Worm (Caenorhabditis elegans) whole organism, L1 larva: ENCODE measurements around the gene srt-39.

ENCODE experiments used
- C16A3.4 ChIP-seq: fragments of 150-350 bp; optimal IDR thresholded peaks from 2 replicates; lab custom pipeline; 2014; ENCODE audit warnings: missing biosample characterization, missing genetic modification characterization
- C34B4.2 ChIP-seq: sonication (generic microtip); optimal IDR thresholded peaks from 2 replicates; lab custom pipeline; 2017; ENCODE audit warnings: mild to moderate bottlenecking, missing genetic modification characterization, missing compliant biosample characterization
- Y116A8C.19 ChIP-seq: sonication (generic microtip); optimal IDR thresholded peaks from 2 replicates; lab custom pipeline; 2016; ENCODE audit warnings: missing compliant biosample characterization, missing genetic modification characterization, borderline replicate concordance
- aha-1 ChIP-seq: fragments of 150-350 bp; optimal IDR thresholded peaks from 2 replicates; lab custom pipeline; 2014; ENCODE audit warnings: missing biosample characterization, missing genetic modification characterization
- alr-1 ChIP-seq: fragments of 200-800 bp; sonication (Bioruptor generic); optimal IDR thresholded peaks from 2 replicates; lab custom pipeline; 2018; ENCODE audit warnings: borderline replicate concordance, mild to moderate bottlenecking, missing genetic modification characterization, missing compliant biosample characterization
- ceh-63 ChIP-seq: fragments of 200-800 bp; sonication (Bioruptor generic); optimal IDR thresholded peaks from 2 replicates; lab custom pipeline; 2018; ENCODE audit warnings: mild to moderate bottlenecking, missing genetic modification characterization, missing compliant biosample characterization
- ceh-82 ChIP-seq, 3 experiments: fragments of 150-350 bp in 1 of 3; sonication (generic microtip) in 2 of 3; optimal IDR thresholded peaks; 2 replicates each; lab custom pipeline; 2014 to 2017; ENCODE audit warnings: missing biosample characterization in 3 of 3, missing genetic modification characterization in 3 of 3
- ceh-88 ChIP-seq: fragments of 200-800 bp; sonication (Bioruptor generic); IDR thresholded peaks from 2 replicates; pipeline ENCODE4 v1.3.6; 2022; ENCODE audit warnings: missing genetic modification characterization, missing compliant biosample characterization
- ceh-90 ChIP-seq: sonication (generic microtip); optimal IDR thresholded peaks from 2 replicates; lab custom pipeline; 2016; ENCODE audit warnings: missing genetic modification characterization, missing compliant biosample characterization
- ces-1 ChIP-seq: fragments of 150-350 bp; optimal IDR thresholded peaks from 2 replicates; lab custom pipeline; 2014; ENCODE audit warnings: missing biosample characterization, missing genetic modification reagents, missing genetic modification characterization
- dpl-1 ChIP-seq, 3 experiments: fragments of 150-350 bp in 2 of 3; sonication (generic microtip) in 1 of 3; optimal IDR thresholded peaks; 2 replicates each; lab custom pipeline; 2014 to 2017; ENCODE audit warnings: missing biosample characterization in 3 of 3, missing genetic modification characterization in 3 of 3, missing genetic modification reagents in 3 of 3
- dsc-1 ChIP-seq: sonication (generic microtip); optimal IDR thresholded peaks from 2 replicates; lab custom pipeline; 2016; ENCODE audit warnings: mild to moderate bottlenecking, missing genetic modification characterization, missing compliant biosample characterization
- efl-1 ChIP-seq, 4 experiments: fragments of 150-350 bp; optimal IDR thresholded peaks in 3 of 4; peaks in 1 of 4; 1 replicate in 1 of 4; 2 replicates in 3 of 4; lab custom pipeline; 2014; ENCODE audit warnings: missing biosample characterization in 2 of 4, missing genetic modification characterization in 2 of 4, missing genetic modification reagents in 2 of 4
- efl-3 ChIP-seq: fragments of 200-800 bp; sonication (Bioruptor generic); optimal IDR thresholded peaks from 2 replicates; lab custom pipeline; 2018; ENCODE audit warnings: mild to moderate bottlenecking, missing genetic modification characterization, missing compliant biosample characterization
- elt-2 ChIP-seq: sonication (generic microtip); optimal IDR thresholded peaks from 2 replicates; lab custom pipeline; 2016; ENCODE audit warnings: missing genetic modification characterization, mild to moderate bottlenecking, inconsistent platforms, missing compliant biosample characterization, missing genetic modification reagents
- elt-3 ChIP-seq, 6 experiments: fragments of 150-350 bp in 1 of 6; sonication (generic microtip); optimal IDR thresholded peaks; 2 replicates each; lab custom pipeline; 2017 to 2018; ENCODE audit warnings: missing biosample characterization in 6 of 6, missing genetic modification characterization in 6 of 6, inconsistent platforms in 1 of 6
- ets-5 ChIP-seq: fragments of 200-800 bp; sonication (Bioruptor generic); IDR thresholded peaks from 2 replicates; pipeline ENCODE4 v1.3.6; 2022; ENCODE audit warnings: missing genetic modification characterization, missing compliant biosample characterization
- fkh-10 ChIP-seq: sonication (generic microtip); optimal IDR thresholded peaks from 2 replicates; lab custom pipeline; 2017; ENCODE audit warnings: missing biosample characterization, missing genetic modification reagents, missing genetic modification characterization
- fkh-4 ChIP-seq: sonication (generic microtip); optimal IDR thresholded peaks from 2 replicates; lab custom pipeline; 2016; ENCODE audit warnings: missing compliant biosample characterization, missing genetic modification characterization, borderline replicate concordance
- fkh-8 ChIP-seq: sonication (generic microtip); optimal IDR thresholded peaks from 2 replicates; lab custom pipeline; 2016; ENCODE audit warnings: mild to moderate bottlenecking, missing genetic modification characterization, missing compliant biosample characterization
- fos-1 ChIP-seq: fragments of 150-350 bp; optimal IDR thresholded peaks from 2 replicates; lab custom pipeline; 2014; ENCODE audit warnings: missing biosample characterization, missing genetic modification characterization
- grh-1 ChIP-seq: fragments of 200-800 bp; sonication (Bioruptor generic); IDR thresholded peaks from 2 replicates; pipeline ENCODE4 v1.3.6; 2022; ENCODE audit warnings: missing genetic modification reagents, missing genetic modification characterization, missing compliant biosample characterization
- jun-1 ChIP-seq: fragments of 150-350 bp; optimal IDR thresholded peaks from 2 replicates; lab custom pipeline; 2014; ENCODE audit warnings: missing biosample characterization, missing genetic modification reagents, missing genetic modification characterization
- lin-13 ChIP-seq: fragments of 150-350 bp; optimal IDR thresholded peaks from 2 replicates; lab custom pipeline; 2014; ENCODE audit warnings: missing biosample characterization, missing genetic modification reagents, missing genetic modification characterization
- lin-14 ChIP-seq: fragments of 200-800 bp; sonication (Bioruptor generic); optimal IDR thresholded peaks from 2 replicates; lab custom pipeline; 2018; ENCODE audit warnings: mild to moderate bottlenecking, missing genetic modification characterization, moderate library complexity, missing compliant biosample characterization
- lin-15B ChIP-seq: fragments of 150-350 bp; sonication (generic microtip); optimal IDR thresholded peaks from 3 replicates; lab custom pipeline; 2014; ENCODE audit warnings: missing biosample characterization, missing genetic modification characterization
- lin-35 ChIP-seq, 2 experiments: fragments of 150-350 bp; optimal IDR thresholded peaks; 2 replicates each; lab custom pipeline; 2014; ENCODE audit warnings: missing biosample characterization in 2 of 2, missing genetic modification characterization in 2 of 2, missing genetic modification reagents in 2 of 2
- lsy-2 ChIP-seq, 2 experiments: fragments of 150-350 bp; optimal IDR thresholded peaks; 2 replicates each; lab custom pipeline; 2014; ENCODE audit warnings: missing biosample characterization in 2 of 2, missing genetic modification characterization in 2 of 2
- mab-9 ChIP-seq: fragments of 200-800 bp; sonication (Bioruptor generic); IDR thresholded peaks from 2 replicates; pipeline ENCODE4 v1.3.6; 2022; ENCODE audit warnings: missing genetic modification reagents, missing genetic modification characterization, missing compliant biosample characterization
- mdl-1 ChIP-seq, 2 experiments: fragments of 150-350 bp; optimal IDR thresholded peaks; 2 replicates each; lab custom pipeline; 2014 to 2017; ENCODE audit warnings: missing biosample characterization in 2 of 2, missing genetic modification characterization in 2 of 2, inconsistent platforms in 1 of 2
- mef-2 ChIP-seq: fragments of 150-350 bp; optimal IDR thresholded peaks from 2 replicates; lab custom pipeline; 2014; ENCODE audit warnings: missing biosample characterization, missing genetic modification characterization
- mep-1 ChIP-seq: fragments of 150-350 bp; optimal IDR thresholded peaks from 2 replicates; lab custom pipeline; 2014; ENCODE audit warnings: missing biosample characterization, missing genetic modification characterization
- nhr-47 ChIP-seq: sonication (generic microtip); optimal IDR thresholded peaks from 2 replicates; lab custom pipeline; 2016; ENCODE audit warnings: mild to moderate bottlenecking, missing genetic modification characterization, moderate library complexity, missing compliant biosample characterization
- nhr-76 ChIP-seq: sonication (generic microtip); optimal IDR thresholded peaks from 2 replicates; lab custom pipeline; 2017; ENCODE audit warnings: missing biosample characterization, missing genetic modification characterization
- nhr-77 ChIP-seq: fragments of 150-350 bp; optimal IDR thresholded peaks from 2 replicates; lab custom pipeline; 2014; ENCODE audit warnings: missing biosample characterization, missing genetic modification characterization
- nhr-85 ChIP-seq: sonication (generic microtip); peaks from one replicate; lab custom pipeline; 2016; ENCODE audit warnings: missing genetic modification characterization, inconsistent platforms, missing compliant biosample characterization
- nhr-90 ChIP-seq: sonication (generic microtip); optimal IDR thresholded peaks from 2 replicates; lab custom pipeline; 2016; ENCODE audit warnings: mild to moderate bottlenecking, missing genetic modification characterization, missing compliant biosample characterization; ENCODE audit not compliant: poor library complexity
- pag-3 ChIP-seq: sonication (generic microtip); optimal IDR thresholded peaks from 2 replicates; lab custom pipeline; 2017; ENCODE audit warnings: missing genetic modification characterization, mild to moderate bottlenecking, missing compliant biosample characterization, antibody characterized with exemption, borderline replicate concordance; ENCODE audit not compliant: insufficient read depth
- snu-23 ChIP-seq: sonication (generic microtip); optimal IDR thresholded peaks from 2 replicates; lab custom pipeline; 2016; ENCODE audit warnings: missing genetic modification characterization, missing compliant biosample characterization
- sox-4 ChIP-seq: sonication (generic microtip); optimal IDR thresholded peaks from 2 replicates; lab custom pipeline; 2016; ENCODE audit warnings: missing genetic modification characterization, missing compliant biosample characterization
- sptf-1 ChIP-seq: fragments of 150-350 bp; optimal IDR thresholded peaks from 2 replicates; lab custom pipeline; 2014; ENCODE audit warnings: missing biosample characterization, missing genetic modification characterization
- tbx-2 ChIP-seq: sonication (generic microtip); optimal IDR thresholded peaks from 2 replicates; lab custom pipeline; 2016; ENCODE audit warnings: missing genetic modification characterization, missing compliant biosample characterization
- tlp-1 ChIP-seq: fragments of 150-350 bp; optimal IDR thresholded peaks from 2 replicates; lab custom pipeline; 2014; ENCODE audit warnings: missing biosample characterization, missing genetic modification characterization
- unc-62 ChIP-seq: fragments of 150-350 bp; optimal IDR thresholded peaks from 2 replicates; lab custom pipeline; 2014; ENCODE audit warnings: missing biosample characterization, missing genetic modification reagents, missing genetic modification characterization
- unc-86 ChIP-seq: sonication (generic microtip); optimal IDR thresholded peaks from 2 replicates; lab custom pipeline; 2016; ENCODE audit warnings: missing genetic modification characterization, missing compliant biosample characterization
- unc-98 ChIP-seq: fragments of 200-800 bp; sonication (Bioruptor generic); IDR thresholded peaks from 2 replicates; pipeline ENCODE4 v1.3.6; 2022; ENCODE audit warnings: missing genetic modification characterization, missing compliant biosample characterization
- xbp-1 ChIP-seq: sonication (generic microtip); optimal IDR thresholded peaks from 2 replicates; lab custom pipeline; 2016; ENCODE audit warnings: missing genetic modification characterization, missing compliant biosample characterization
- zip-4 ChIP-seq: fragments of 200-800 bp; sonication (Bioruptor generic); optimal IDR thresholded peaks from 2 replicates; lab custom pipeline; 2018; ENCODE audit warnings: mild to moderate bottlenecking, missing genetic modification characterization, moderate library complexity, missing compliant biosample characterization

Gene srt-39

ce11 chrV:12462908-12463307 is 21.8 kb upstream of the srt-39 start, which contains the start of gene egl-10:
egl-10 (minus strand) TSS chrV:12463008.
- TF ChIP-seq lin-35 (GFP tag; optimal IDR thresholded peaks at IDR 0.05; lab: Kevin White, UChicago), result peak in 1 of 2 experiments; percentile 4
- TF ChIP-seq lin-14 (GFP tag; lab: Kevin White, UChicago), result peak; percentile 6
- no peak for TF ChIP-seq ets-5 (GFP tag; lab: Robert Waterston, UW)
- no peak for TF ChIP-seq unc-86 (tag; lab: Kevin White, UChicago)
- no peak for TF ChIP-seq mdl-1 (tag; optimal IDR thresholded peaks at IDR 0.05; lab: Kevin White, UChicago)
- TF ChIP-seq nhr-85 (tag; lab: Kevin White, UChicago), result no peak
- peak; percentile 19 to 29 for TF ChIP-seq efl-1 (optimal IDR thresholded peaks at IDR 0.05; lab: Kevin White, UChicago)
- peak in 1 of 2 experiments; percentile 65 for TF ChIP-seq efl-1 (GFP tag; optimal IDR thresholded peaks at IDR 0.05 in 1 of 2; lab: Kevin White, UChicago)
- no peak for TF ChIP-seq ceh-90
- TF ChIP-seq ceh-82 (tag; optimal IDR thresholded peaks at IDR 0.05; lab: Kevin White, UChicago), result no peak
- no peak for TF ChIP-seq grh-1
- TF ChIP-seq lsy-2 (tag; optimal IDR thresholded peaks at IDR 0.05; lab: Kevin White, UChicago), result peak in 1 of 2 experiments; percentile 10
- no peak for TF ChIP-seq nhr-47 (tag; lab: Kevin White, UChicago)
- no peak for TF ChIP-seq tlp-1 (tag; lab: Kevin White, UChicago)
- TF ChIP-seq efl-3, result no peak
- TF ChIP-seq ceh-88 (GFP tag; lab: Robert Waterston, UW), result no peak
- TF ChIP-seq, all 84 proteins: peak for 4

ce11 chrV:12465399-12465798 is 19.3 kb upstream of the srt-39 start:
- TF ChIP-seq pag-3 (tag; lab: Kevin White, UChicago) (no peak), fkh-4 (tag; lab: Kevin White, UChicago) (no peak), elt-2 (tag; lab: Kevin White, UChicago) (no peak), ceh-88 (GFP tag; lab: Robert Waterston, UW) (peak; percentile 53; the same call in 1 of the 2 replicates), aha-1 (tag; lab: Kevin White, UChicago) (no peak), lin-14 (GFP tag; lab: Kevin White, UChicago) (peak; percentile 99), nhr-76 (tag; lab: Kevin White, UChicago) (no peak), snu-23 (GFP tag; lab: Kevin White, UChicago) (peak; percentile 91), jun-1 (tag; lab: Kevin White, UChicago) (peak; percentile 36), alr-1 (no peak), sptf-1 (no peak), fkh-10 (peak; percentile 96), Y116A8C.19 (tag; lab: Kevin White, UChicago) (no peak), ceh-82 (tag; optimal IDR thresholded peaks at IDR 0.05; lab: Kevin White, UChicago) (peak; percentile 34 to 62 (median 57)), dsc-1 (tag; lab: Kevin White, UChicago) (peak; percentile 76), zip-4 (GFP tag; lab: Kevin White, UChicago) (no peak), fkh-8 (tag; lab: Kevin White, UChicago) (peak; percentile 95), elt-3 (tag; optimal IDR thresholded peaks at IDR 0.05; lab: Kevin White, UChicago) (peak in 1 of 6 experiments; percentile 27), tbx-2 (tag; lab: Kevin White, UChicago) (peak; percentile 90), unc-98 (GFP tag; lab: Robert Waterston, UW) (no peak), lin-15B (no peak), unc-62 (GFP tag; lab: Kevin White, UChicago) (no peak), C34B4.2 (tag; lab: Kevin White, UChicago) (no peak), nhr-77 (peak; percentile 85), ceh-63 (GFP tag; lab: Kevin White, UChicago) (peak; percentile 68), xbp-1 (tag; lab: Kevin White, UChicago) (peak; percentile 76), mep-1 (peak; percentile 77), nhr-90 (tag; lab: Kevin White, UChicago) (peak; percentile 55), dpl-1 (GFP tag; optimal IDR thresholded peaks at IDR 0.05; lab: Kevin White, UChicago) (peak; percentile 53 to 72 (median 64)), grh-1 (0 out of 2 replicates have a peak, but pooled peaks have one; percentile 27), lsy-2 (tag; optimal IDR thresholded peaks at IDR 0.05; lab: Kevin White, UChicago) (peak; percentile 75 to 83), ces-1 (GFP tag; lab: Kevin White, UChicago) (no peak), efl-3 (no peak), lin-13 (peak; percentile 51), fos-1 (peak; percentile 22), mab-9 (no peak), lin-35 (GFP tag; optimal IDR thresholded peaks at IDR 0.05; lab: Kevin White, UChicago) (peak; percentile 56 to 63), sox-4 (no peak), C16A3.4 (peak; percentile 64), mef-2 (tag; lab: Kevin White, UChicago) (peak; percentile 41)
